Worm (Caenorhabditis elegans) whole organism, L4 larva: ENCODE data around the gene R06F6.8.
A peak's percentile ranks its signal among the peaks of the same experiment; 100 is the strongest.

Experiments used
- F10B5.3 ChIP-seq: sonication (generic microtip); optimal IDR thresholded peaks from 2 replicates; lab custom pipeline; 2016; ENCODE audit warnings: mild to moderate bottlenecking, missing genetic modification characterization, missing compliant biosample characterization
- F37D6.2 ChIP-seq: sonication (generic microtip); optimal IDR thresholded peaks from 2 replicates; lab custom pipeline; 2016; ENCODE audit warnings: mild to moderate bottlenecking, missing genetic modification characterization, missing compliant biosample characterization
- F44E2.7 ChIP-seq: fragments of 200-800 bp; sonication (Bioruptor generic); IDR thresholded peaks from 2 replicates; pipeline ENCODE4 v2.1.2; 2022; ENCODE audit warnings: missing genetic modification characterization, missing compliant biosample characterization
- F49E8.2 ChIP-seq: sonication (generic microtip); optimal IDR thresholded peaks from 2 replicates; lab custom pipeline; 2016; ENCODE audit warnings: missing compliant biosample characterization, mild to moderate bottlenecking, missing genetic modification characterization, borderline replicate concordance
- R02D3.7 ChIP-seq: fragments of 150-350 bp; sonication (generic microtip); optimal IDR thresholded peaks from 3 replicates; lab custom pipeline; 2014; ENCODE audit warnings: missing biosample characterization, missing genetic modification characterization
- Y105C5A.15 ChIP-seq: fragments of 200-800 bp; sonication (Bioruptor generic); IDR thresholded peaks from 2 replicates; pipeline ENCODE4 v1.3.6; 2022; ENCODE audit warnings: missing genetic modification characterization, missing compliant biosample characterization
- aha-1 ChIP-seq: fragments of 150-350 bp; peaks from one replicate; lab custom pipeline; 2014; ENCODE audit warnings: missing biosample characterization, missing genetic modification characterization
- attf-4 ChIP-seq: sonication (generic microtip); optimal IDR thresholded peaks from 3 replicates; lab custom pipeline; 2017; ENCODE audit warnings: missing biosample characterization, missing genetic modification characterization
- ceh-28 ChIP-seq: fragments of 150-350 bp; optimal IDR thresholded peaks from 2 replicates; lab custom pipeline; 2014; ENCODE audit warnings: missing biosample characterization, missing genetic modification reagents, missing genetic modification characterization
- ceh-32 ChIP-seq: sonication (generic microtip); optimal IDR thresholded peaks from 2 replicates; lab custom pipeline; 2016; ENCODE audit warnings: mild to moderate bottlenecking, missing genetic modification characterization, missing compliant biosample characterization; ENCODE audit not compliant: poor library complexity
- ceh-44 ChIP-seq: fragments of 200-800 bp; sonication (Bioruptor generic); IDR thresholded peaks from 2 replicates; pipeline ENCODE4 v1.3.6; 2022; ENCODE audit warnings: missing genetic modification reagents, missing genetic modification characterization, missing compliant biosample characterization
- ces-1 ChIP-seq: fragments of 150-350 bp; sonication (generic microtip); optimal IDR thresholded peaks from 4 replicates; lab custom pipeline; 2014; ENCODE audit warnings: missing biosample characterization, missing genetic modification reagents, missing genetic modification characterization
- ctbp-1 ChIP-seq: fragments of 200-800 bp; sonication (Bioruptor generic); IDR thresholded peaks from 2 replicates; pipeline ENCODE4 v1.3.6; 2022; ENCODE audit warnings: missing genetic modification reagents, missing genetic modification characterization, missing compliant biosample characterization
- daf-12 ChIP-seq: fragments of 150-350 bp; optimal IDR thresholded peaks from 2 replicates; lab custom pipeline; 2014; ENCODE audit warnings: missing biosample characterization, missing genetic modification reagents, missing genetic modification characterization
- dmd-9 ChIP-seq: fragments of 200-800 bp; sonication (Bioruptor generic); IDR thresholded peaks from 2 replicates; pipeline ENCODE4 v1.3.6; 2022; ENCODE audit warnings: missing genetic modification reagents, missing genetic modification characterization, missing compliant biosample characterization
- dpl-1 ChIP-seq: fragments of 150-350 bp; optimal IDR thresholded peaks from 2 replicates; lab custom pipeline; 2014; ENCODE audit warnings: missing biosample characterization, missing genetic modification reagents, missing genetic modification characterization
- egl-43 ChIP-seq: fragments of 200-800 bp; sonication (Bioruptor generic); IDR thresholded peaks from 2 replicates; pipeline ENCODE4 v1.3.6; 2022; ENCODE audit warnings: missing genetic modification reagents, missing genetic modification characterization, missing compliant biosample characterization
- fkh-10 ChIP-seq: fragments of 150-350 bp; optimal IDR thresholded peaks from 2 replicates; lab custom pipeline; 2014; ENCODE audit warnings: missing biosample characterization, missing genetic modification reagents, missing genetic modification characterization
- hif-1 ChIP-seq, 2 experiments: sonication (generic microtip); optimal IDR thresholded peaks; 2 replicates each; lab custom pipeline; 2016 to 2017; ENCODE audit warnings: missing compliant biosample characterization in 2 of 2, missing genetic modification characterization in 2 of 2, missing genetic modification reagents in 2 of 2, missing genotype in 2 of 2, mild to moderate bottlenecking in 1 of 2
- hlh-11 ChIP-seq: fragments of 200-800 bp; sonication (Bioruptor generic); optimal IDR thresholded peaks from 2 replicates; lab custom pipeline; 2018; ENCODE audit warnings: mild to moderate bottlenecking, missing genetic modification characterization, missing compliant biosample characterization
- hmg-1.1 ChIP-seq: fragments of 200-800 bp; sonication (Bioruptor generic); IDR thresholded peaks from 2 replicates; pipeline ENCODE4 v1.3.6; 2022; ENCODE audit warnings: missing genetic modification reagents, missing genetic modification characterization, missing compliant biosample characterization
- lin-29 ChIP-seq: fragments of 200-800 bp; sonication (Bioruptor generic); IDR thresholded peaks from 2 replicates; pipeline ENCODE4 v1.3.6; 2022; ENCODE audit warnings: missing genetic modification reagents, missing genetic modification characterization, missing compliant biosample characterization
- lin-39 ChIP-seq: fragments of 150-350 bp; optimal IDR thresholded peaks from 2 replicates; lab custom pipeline; 2014; ENCODE audit warnings: missing biosample characterization, missing genetic modification reagents, missing genetic modification characterization
- madf-5 ChIP-seq, 2 experiments: fragments of 200-800 bp; sonication (Bioruptor generic); IDR thresholded peaks; 2 replicates each; pipeline ENCODE4 v1.3.6; 2022; ENCODE audit warnings: missing compliant biosample characterization in 2 of 2, missing genetic modification characterization in 2 of 2
- mes-2 ChIP-seq: sonication (generic microtip); optimal IDR thresholded peaks from 2 replicates; lab custom pipeline; 2016; ENCODE audit warnings: missing genotype, mild to moderate bottlenecking, missing genetic modification characterization, missing compliant biosample characterization; ENCODE audit not compliant: poor library complexity, severe bottlenecking
- nhr-10 ChIP-seq: fragments of 150-350 bp; optimal IDR thresholded peaks from 2 replicates; lab custom pipeline; 2014; ENCODE audit warnings: missing biosample characterization, missing genetic modification characterization
- nhr-25 ChIP-seq: sonication (generic microtip); optimal IDR thresholded peaks from 2 replicates; lab custom pipeline; 2017; ENCODE audit warnings: missing genetic modification characterization, mild to moderate bottlenecking, missing compliant biosample characterization, antibody characterized with exemption, moderate library complexity, borderline replicate concordance; ENCODE audit not compliant: insufficient read depth
- nhr-41 ChIP-seq: fragments of 200-800 bp; sonication (Bioruptor generic); IDR thresholded peaks from 2 replicates; pipeline ENCODE4 v1.3.6; 2022; ENCODE audit warnings: missing genetic modification reagents, missing genetic modification characterization, missing compliant biosample characterization
- nhr-42 ChIP-seq: fragments of 200-800 bp; sonication (Bioruptor generic); IDR thresholded peaks from 2 replicates; pipeline ENCODE4 v1.3.6; 2022; ENCODE audit warnings: missing genetic modification characterization, missing compliant biosample characterization
- php-3 ChIP-seq: fragments of 200-800 bp; sonication (Bioruptor generic); IDR thresholded peaks from 2 replicates; pipeline ENCODE4 v1.3.6; 2022; ENCODE audit warnings: missing genetic modification reagents, missing genetic modification characterization, missing compliant biosample characterization
- pqm-1 ChIP-seq: sonication (generic microtip); optimal IDR thresholded peaks from 2 replicates; lab custom pipeline; 2017; ENCODE audit warnings: missing biosample characterization, missing genetic modification characterization
- snpc-1.2 ChIP-seq: fragments of 200-800 bp; sonication (Bioruptor generic); IDR thresholded peaks from 2 replicates; pipeline ENCODE4 v1.3.6; 2022; ENCODE audit warnings: missing genetic modification reagents, missing genetic modification characterization, missing compliant biosample characterization
- snpc-4 ChIP-seq: fragments of 150-350 bp; optimal IDR thresholded peaks from 2 replicates; lab custom pipeline; 2014; ENCODE audit warnings: missing biosample characterization, missing genetic modification characterization
- unc-130 ChIP-seq: sonication (generic microtip); optimal IDR thresholded peaks from 2 replicates; lab custom pipeline; 2016; ENCODE audit warnings: missing genetic modification reagents, missing genetic modification characterization, missing compliant biosample characterization
- unc-39 ChIP-seq: sonication (generic microtip); optimal IDR thresholded peaks from 2 replicates; lab custom pipeline; 2017; ENCODE audit warnings: missing biosample characterization, missing genetic modification characterization
- unc-62 ChIP-seq, 3 experiments: fragments of 150-350 bp in 1 of 3; sonication (generic microtip); optimal IDR thresholded peaks in 2 of 3; peaks in 1 of 3; 1 replicate in 1 of 3; 2 replicates in 2 of 3; lab custom pipeline; 2014 to 2017; ENCODE audit warnings: missing biosample characterization in 3 of 3, missing genetic modification characterization in 3 of 3, missing genetic modification reagents in 3 of 3, missing genotype in 1 of 3
- zfp-2 ChIP-seq: sonication (generic microtip); optimal IDR thresholded peaks from 2 replicates; lab custom pipeline; 2016; ENCODE audit warnings: mild to moderate bottlenecking, missing genetic modification characterization, missing compliant biosample characterization
- zip-2 ChIP-seq: fragments of 150-350 bp; optimal IDR thresholded peaks from 2 replicates; lab custom pipeline; 2014; ENCODE audit warnings: missing biosample characterization, missing genetic modification characterization
- ztf-11 ChIP-seq: fragments of 150-350 bp; optimal IDR thresholded peaks from 2 replicates; lab custom pipeline; 2014; ENCODE audit warnings: missing biosample characterization, missing genetic modification characterization

The R06F6.8 gene

DNA sequence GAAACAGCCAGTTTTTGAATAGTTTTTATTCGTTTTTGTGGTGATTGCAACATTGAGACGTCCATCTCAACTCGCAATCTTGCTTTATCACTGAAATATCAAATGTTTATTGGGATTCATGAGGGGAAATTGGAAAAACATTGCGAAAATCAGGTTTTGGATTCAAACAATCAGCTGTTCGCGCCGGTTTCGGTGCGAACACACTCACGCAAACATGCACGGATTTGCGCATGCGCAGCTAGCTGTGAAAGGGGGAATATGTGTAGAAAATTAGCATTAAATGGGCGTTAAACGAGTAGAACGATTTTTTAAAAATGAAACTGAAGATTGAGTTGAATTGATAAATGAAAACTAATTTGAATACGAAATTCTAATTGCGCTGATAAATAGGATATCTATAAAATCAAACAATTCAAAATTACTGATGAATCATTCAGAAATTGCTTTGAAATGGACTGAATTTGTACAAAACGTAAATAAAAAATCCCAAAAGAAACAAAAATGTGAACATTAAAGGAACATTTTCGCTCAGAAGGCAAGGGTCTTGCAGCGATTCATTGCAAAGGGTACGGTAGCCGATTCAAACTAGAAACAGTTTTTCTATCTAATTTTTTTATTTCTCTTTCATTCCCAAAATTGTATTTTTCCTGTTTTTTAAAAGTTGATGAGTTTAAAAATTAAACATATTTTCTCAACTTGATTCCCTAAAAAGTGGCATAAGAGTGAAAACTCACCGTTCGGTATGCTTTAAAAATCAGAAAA is 36.4 kb downstream of the R06F6.8 start, which contains the start of gene ect-2:
ect-2 (minus strand) TSS at position 762 of the 762 bp plus-strand sequence.
- TF ChIP-seq F10B5.3 (tag; lab: Kevin White, UChicago), result no peak
- no peak for TF ChIP-seq lin-29
- TF ChIP-seq hlh-11 (tag; lab: Kevin White, UChicago), result peak; percentile 63
- peak; percentile 29 for TF ChIP-seq unc-130 (GFP tag; lab: Kevin White, UChicago)
- no peak for TF ChIP-seq ceh-44
- no peak for TF ChIP-seq nhr-42 (GFP tag; lab: Robert Waterston, UW)
- peak; percentile 39 for TF ChIP-seq aha-1 (tag; lab: Kevin White, UChicago)
- no peak for TF ChIP-seq hif-1 (tag; optimal IDR thresholded peaks at IDR 0.05; lab: Kevin White, UChicago)
- TF ChIP-seq dpl-1, result peak; percentile 86
- TF ChIP-seq fkh-10, result no peak
- 0 out of 2 replicates have a peak, but pooled peaks have one; percentile 18 for TF ChIP-seq hmg-1.1 (GFP tag; lab: Robert Waterston, UW)
- peak; percentile 21 for TF ChIP-seq F49E8.2 (tag; lab: Kevin White, UChicago)
- TF ChIP-seq mes-2, result peak; percentile 44

DNA sequence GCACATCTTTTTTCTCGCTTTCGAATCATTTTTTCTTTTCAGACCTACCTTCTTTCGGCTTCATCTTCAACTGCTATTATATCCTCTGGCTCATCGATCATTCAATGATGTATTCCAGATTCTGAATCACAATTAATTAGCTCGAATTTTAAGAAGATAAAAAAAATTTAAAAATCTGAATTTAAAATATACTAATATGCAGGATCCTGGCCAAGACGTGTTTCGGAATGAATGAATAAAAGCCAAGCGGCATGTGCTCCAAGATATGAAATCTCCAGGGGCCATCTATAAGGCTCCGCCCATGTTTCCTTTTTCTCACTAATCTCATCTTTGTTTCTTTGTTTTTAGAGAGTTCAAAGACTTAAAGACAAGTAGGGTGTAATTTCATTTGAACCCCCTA is 41.8 kb downstream of the R06F6.8 start, which contains the start of gene mpz-1:
mpz-1 (minus strand) TSS at position 101 of the 400 bp plus-strand sequence.
- TF ChIP-seq attf-4 (no peak), fkh-10 (no peak), dmd-9 (GFP tag; lab: Robert Waterston, UW) (no peak), unc-130 (GFP tag; lab: Kevin White, UChicago) (no peak), Y105C5A.15 (GFP tag; lab: Robert Waterston, UW) (no peak), unc-39 (tag; lab: Kevin White, UChicago) (no peak), snpc-4 (tag; lab: Kevin White, UChicago) (no peak), ceh-32 (tag; lab: Kevin White, UChicago) (no peak), R02D3.7 (no peak), ceh-28 (tag; lab: Kevin White, UChicago) (no peak), zip-2 (tag; lab: Kevin White, UChicago) (no peak), F37D6.2 (no peak)

DNA sequence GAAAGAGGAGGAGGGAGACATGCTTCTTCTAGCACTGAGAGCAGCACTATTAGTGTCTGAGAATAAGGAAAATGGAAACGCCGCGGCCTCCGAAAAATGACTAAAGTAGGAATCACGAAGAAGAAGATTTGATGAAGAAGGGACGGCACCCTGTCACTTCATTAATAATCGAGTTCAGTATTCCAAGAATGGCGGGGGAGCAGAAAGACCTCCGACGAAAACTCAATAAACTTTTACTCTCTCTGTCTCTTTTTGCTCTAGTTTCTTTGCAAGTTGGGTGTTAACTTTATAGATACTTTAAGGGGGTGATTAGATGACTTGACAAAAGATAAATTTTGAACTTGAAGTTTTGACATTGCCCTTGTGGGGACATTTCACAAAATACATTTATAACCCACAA is 50.5 kb downstream of the R06F6.8 start:
- TF ChIP-seq lin-39 (no peak), ctbp-1 (GFP tag; lab: Robert Waterston, UW) (0 out of 2 replicates have a peak, but pooled peaks have one; percentile 43), fkh-10 (peak; percentile 83), ces-1 (peak; percentile 79)

DNA sequence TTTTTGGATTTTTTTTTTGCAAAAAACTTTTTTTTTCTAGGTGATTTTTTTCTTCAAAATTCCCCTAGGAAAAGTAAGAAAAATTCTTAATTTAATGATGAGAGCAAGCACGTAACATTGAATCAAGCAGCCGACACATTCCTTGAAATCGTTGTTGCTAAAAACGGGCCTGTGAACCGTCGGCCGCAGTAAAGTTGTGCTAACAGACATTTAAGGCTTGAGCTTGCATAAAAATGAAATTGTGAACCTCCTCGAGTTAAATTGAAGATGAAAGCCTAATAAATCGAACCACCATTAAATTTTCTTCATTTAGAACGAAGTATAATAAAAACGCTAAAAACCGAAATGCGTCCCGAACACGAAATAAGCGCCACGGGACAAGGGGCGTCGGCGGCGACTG is 51.8 kb downstream of the R06F6.8 start:
- TF ChIP-seq unc-62 (GFP tag; optimal IDR thresholded peaks at IDR 0.05 in 1 of 2; lab: Kevin White, UChicago), result peak in 1 of 2 experiments; percentile 74
- no peak for TF ChIP-seq unc-62 (tag; optimal IDR thresholded peaks at IDR 0.05; lab: Kevin White, UChicago)
- TF ChIP-seq daf-12 (tag; lab: Kevin White, UChicago), result no peak

DNA sequence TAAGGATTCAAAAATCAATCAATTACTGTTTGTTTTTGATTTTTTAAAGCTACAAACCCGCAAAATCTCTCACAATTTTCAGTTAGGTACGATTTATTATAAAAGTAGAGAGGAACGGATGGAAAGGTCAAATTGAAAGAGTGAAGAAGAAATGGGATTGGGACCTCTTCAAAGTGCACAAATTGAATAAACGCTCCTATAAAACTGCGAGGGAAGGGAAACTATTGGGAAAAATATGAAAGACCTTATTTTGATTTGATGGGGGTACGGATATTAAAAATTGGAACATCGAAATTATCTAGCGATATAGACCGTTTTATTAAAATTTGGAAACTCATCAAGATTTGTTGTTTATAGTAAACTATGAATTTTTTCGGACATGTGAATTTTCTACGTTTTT is 53.0 kb downstream of the R06F6.8 start:
- TF ChIP-seq nhr-25 (tag; lab: Kevin White, UChicago), result no peak
- no peak for TF ChIP-seq php-3 (GFP tag; lab: Robert Waterston, UW)
- TF ChIP-seq F44E2.7, result no peak
- TF ChIP-seq nhr-10 (tag; lab: Kevin White, UChicago), result no peak
- no peak for TF ChIP-seq nhr-41 (GFP tag; lab: Robert Waterston, UW)
- TF ChIP-seq fkh-10, result no peak
- no peak for TF ChIP-seq snpc-1.2 (GFP tag; lab: Robert Waterston, UW)
- TF ChIP-seq madf-5 (GFP tag; IDR thresholded peaks at IDR 0.05; lab: Robert Waterston, UW), result no peak
- TF ChIP-seq zfp-2 (tag; lab: Kevin White, UChicago), result no peak
- TF ChIP-seq egl-43 (GFP tag; lab: Robert Waterston, UW), result no peak
- no peak for TF ChIP-seq ztf-11 (tag; lab: Kevin White, UChicago)
- no peak for TF ChIP-seq pqm-1 (tag; lab: Kevin White, UChicago)
- TF ChIP-seq, all 104 proteins: peak for 0
